Worm (Caenorhabditis elegans) whole organism, L4/young adult: ENCODE data around the gene srh-270.

Source experiments
- W03F9.2 ChIP-seq: fragments of 150-350 bp; optimal IDR thresholded peaks from 2 replicates; lab custom pipeline; 2014; ENCODE audit warnings: missing biosample characterization, missing genetic modification characterization
- dao-5 ChIP-seq: sonication (generic microtip); optimal IDR thresholded peaks from 2 replicates; lab custom pipeline; 2016; ENCODE audit warnings: missing genotype, missing genetic modification characterization, moderate library complexity, missing compliant biosample characterization

ce11 chrV:2830817-2831216 is 30.6 kb downstream of the srh-270 start, which contains the start of gene srw-2:
- no peak for TF ChIP-seq dao-5 (tag; lab: Kevin White, UChicago)
- no peak for TF ChIP-seq W03F9.2
